Worm (Caenorhabditis elegans) whole organism, midembryonic: Measurements from ENCODE around the gene lgc-42.

Experiments used
- T22C8.4 ChIP-seq: fragments of 200-800 bp; sonication (Bioruptor generic); IDR thresholded peaks from 2 replicates; pipeline ENCODE4 v1.3.6; 2022; ENCODE audit warnings: missing genetic modification characterization, missing compliant biosample characterization
- klf-2 ChIP-seq: fragments of 200-800 bp; sonication (Bioruptor generic); conservative IDR thresholded peaks from 2 replicates; pipeline ENCODE4 v1.3.6; 2022; ENCODE audit warnings: missing genetic modification reagents, missing genetic modification characterization, missing compliant biosample characterization
- med-1 ChIP-seq: sonication (generic microtip); optimal IDR thresholded peaks from 2 replicates; lab custom pipeline; 2017; ENCODE audit warnings: missing genetic modification characterization, mild to moderate bottlenecking, missing compliant biosample characterization, antibody characterized with exemption, missing genetic modification reagents; ENCODE audit not compliant: insufficient read depth
- ztf-29 ChIP-seq: fragments of 200-800 bp; sonication (Bioruptor generic); IDR thresholded peaks from 2 replicates; pipeline ENCODE4 v1.3.6; 2022; ENCODE audit warnings: missing genetic modification reagents, missing genetic modification characterization, missing compliant biosample characterization

- TF ChIP-seq klf-2 (no peak), T22C8.4 (GFP tag; lab: Robert Waterston, UW) (no peak), med-1 (no peak), ztf-29 (GFP tag; lab: Robert Waterston, UW) (no peak)
Observed at ce11 chrIII:1951388-1951787, 46.3 kb upstream of the lgc-42 start, which contains the start of gene F53A3.7.
